Worm (Caenorhabditis elegans): ENCODE data around the gene R02F11.11.

The R02F11.11 gene

ce11 chrV:4791569-4791968 lies at the start of gene R02F11.11:
Gene R02F11.11 (plus strand): TSS chrV:4791869.
- no peak for TF ChIP-seq snpc-4 (tag; optimal IDR thresholded peaks at IDR 0.05)
- no peak for TF ChIP-seq alr-1 (tag; optimal IDR thresholded peaks at IDR 0.05)
- TF ChIP-seq peb-1 (tag; optimal IDR thresholded peaks at IDR 0.05): no peak
- TF ChIP-seq nhr-12 (tag; optimal IDR thresholded peaks at IDR 0.05): no peak
- TF ChIP-seq lin-11 (tag; optimal IDR thresholded peaks at IDR 0.05): no peak
- no peak for TF ChIP-seq lsy-2 (tag; optimal IDR thresholded peaks at IDR 0.05)
- TF ChIP-seq ceh-82 (tag; optimal IDR thresholded peaks at IDR 0.05): no peak
- TF ChIP-seq aly-2 (tag; optimal IDR thresholded peaks at IDR 0.05): no peak
- TF ChIP-seq nhr-237 (tag; optimal IDR thresholded peaks at IDR 0.05): no peak
- no peak for TF ChIP-seq egl-27 (tag; optimal IDR thresholded peaks at IDR 0.05)
- TF ChIP-seq mdl-1 (tag; optimal IDR thresholded peaks at IDR 0.05): no peak
- TF ChIP-seq mbf-1 (tag; optimal IDR thresholded peaks at IDR 0.05): no peak
- TF ChIP-seq nhr-129 (tag; optimal IDR thresholded peaks at IDR 0.05): no peak
- TF ChIP-seq nhr-6 (tag; optimal IDR thresholded peaks at IDR 0.05): no peak
- TF ChIP-seq unc-55 (GFP tag; optimal IDR thresholded peaks at IDR 0.05): no peak
- TF ChIP-seq elt-1 (tag; optimal IDR thresholded peaks at IDR 0.05): no peak
- no peak for TF ChIP-seq C34F6.9 (tag; optimal IDR thresholded peaks at IDR 0.05)

- no peak for TF ChIP-seq C34F6.9 (tag; optimal IDR thresholded peaks at IDR 0.05)
- no peak for TF ChIP-seq lsy-2 (tag; optimal IDR thresholded peaks at IDR 0.05)
- no peak for TF ChIP-seq ama-1 (optimal IDR thresholded peaks at IDR 0.05)
- TF ChIP-seq crh-2 (tag; optimal IDR thresholded peaks at IDR 0.05): no peak
- TF ChIP-seq mdl-1 (tag; optimal IDR thresholded peaks at IDR 0.05): no peak
- TF ChIP-seq gmeb-1 (tag; optimal IDR thresholded peaks at IDR 0.05): peak; percentile 7
- peak; percentile 65 for TF ChIP-seq nhr-129 (tag; optimal IDR thresholded peaks at IDR 0.05)
- peak; percentile 47 for TF ChIP-seq fos-1 (tag; optimal IDR thresholded peaks at IDR 0.05)
- TF ChIP-seq sma-9 (GFP tag; optimal IDR thresholded peaks at IDR 0.05): peak; percentile 45
- no peak for TF ChIP-seq sma-9 (tag; optimal IDR thresholded peaks at IDR 0.05)
Measured at ce11 chrV:4742190-4742589, 49.5 kb upstream of the R02F11.11 start, which contains the start of gene ugt-61. Gene ugt-61 (plus strand): TSS chrV:4742422.

ce11 chrV:4745269-4745668 lies 46.4 kb upstream of the R02F11.11 start, which contains the start of gene C18G1.7:
Gene C18G1.7 (plus strand): TSS chrV:4745569.
- TF ChIP-seq ztf-11 (tag; optimal IDR thresholded peaks at IDR 0.05): no peak
- no peak for TF ChIP-seq sem-4 (tag; optimal IDR thresholded peaks at IDR 0.05)
- TF ChIP-seq lin-39 (tag; optimal IDR thresholded peaks at IDR 0.05): no peak
- no peak for TF ChIP-seq C34F6.9 (tag; optimal IDR thresholded peaks at IDR 0.05)
- TF ChIP-seq mab-5 (tag; optimal IDR thresholded peaks at IDR 0.05): no peak
- no peak for TF ChIP-seq nhr-10 (tag; optimal IDR thresholded peaks at IDR 0.05)
- no peak for TF ChIP-seq nhr-6 (tag; optimal IDR thresholded peaks at IDR 0.05)
- no peak for TF ChIP-seq aly-2 (tag; optimal IDR thresholded peaks at IDR 0.05)
- no peak for TF ChIP-seq R02D3.7 (tag; optimal IDR thresholded peaks at IDR 0.05)
- no peak for TF ChIP-seq elt-1 (tag; optimal IDR thresholded peaks at IDR 0.05)
- TF ChIP-seq nhr-21 (tag; optimal IDR thresholded peaks at IDR 0.05): no peak
- no peak for TF ChIP-seq lin-13 (GFP tag; optimal IDR thresholded peaks at IDR 0.05)
- no peak for TF ChIP-seq zag-1 (tag; optimal IDR thresholded peaks at IDR 0.05)
- no peak for TF ChIP-seq mbf-1 (tag; optimal IDR thresholded peaks at IDR 0.05)
- no peak for TF ChIP-seq unc-55 (GFP tag; optimal IDR thresholded peaks at IDR 0.05)
- no peak for TF ChIP-seq unc-62 (GFP tag; optimal IDR thresholded peaks at IDR 0.05)
- no peak for TF ChIP-seq sma-9 (GFP tag; optimal IDR thresholded peaks at IDR 0.05)
- TF ChIP-seq sma-9 (tag; optimal IDR thresholded peaks at IDR 0.05): no peak
- no peak for TF ChIP-seq snpc-4 (tag; optimal IDR thresholded peaks at IDR 0.05)

- TF ChIP-seq R02D3.7 (tag; optimal IDR thresholded peaks at IDR 0.05) (no peak), ceh-82 (tag; optimal IDR thresholded peaks at IDR 0.05) (no peak), alr-1 (tag; optimal IDR thresholded peaks at IDR 0.05) (no peak), nhr-10 (tag; optimal IDR thresholded peaks at IDR 0.05) (no peak)
Measured at ce11 chrV:4750294-4750693, 41.4 kb upstream of the R02F11.11 start, which contains the start of gene C18G1.6. Gene C18G1.6 (plus strand): TSS chrV:4750594.

ce11 chrV:4754123-4754522 lies 37.5 kb upstream of the R02F11.11 start, which contains the start of gene hil-4:
Gene hil-4 (plus strand): TSS chrV:4754313.
- TF ChIP-seq gmeb-1 (tag; optimal IDR thresholded peaks at IDR 0.05) (no peak), nhr-12 (tag; optimal IDR thresholded peaks at IDR 0.05) (no peak), ztf-1 (GFP tag; conservative IDR thresholded peaks at IDR 0.05) (no peak), ceh-16 (tag; optimal IDR thresholded peaks at IDR 0.05) (no peak), zag-1 (tag; optimal IDR thresholded peaks at IDR 0.05) (no peak), mab-5 (tag; optimal IDR thresholded peaks at IDR 0.05) (no peak), unc-39 (tag; optimal IDR thresholded peaks at IDR 0.05) (no peak), nhr-25 (tag; optimal IDR thresholded peaks at IDR 0.05) (no peak), alr-1 (tag; optimal IDR thresholded peaks at IDR 0.05) (no peak), ZK546.5 (tag; optimal IDR thresholded peaks at IDR 0.05) (no peak)
